Fruit fly (Drosophila melanogaster) S2 (cell line): ENCODE results near the gene Uch-L5.

Source experiments
- CG8478 ChIP-seq: fragments of >200 bp; optimal IDR thresholded peaks from 2 replicates; lab custom pipeline; 2018
- CTCF ChIP-seq, 2 experiments: fragments of >200 bp; optimal IDR thresholded peaks; 2 replicates each; lab custom pipeline; 2018

DNA sequence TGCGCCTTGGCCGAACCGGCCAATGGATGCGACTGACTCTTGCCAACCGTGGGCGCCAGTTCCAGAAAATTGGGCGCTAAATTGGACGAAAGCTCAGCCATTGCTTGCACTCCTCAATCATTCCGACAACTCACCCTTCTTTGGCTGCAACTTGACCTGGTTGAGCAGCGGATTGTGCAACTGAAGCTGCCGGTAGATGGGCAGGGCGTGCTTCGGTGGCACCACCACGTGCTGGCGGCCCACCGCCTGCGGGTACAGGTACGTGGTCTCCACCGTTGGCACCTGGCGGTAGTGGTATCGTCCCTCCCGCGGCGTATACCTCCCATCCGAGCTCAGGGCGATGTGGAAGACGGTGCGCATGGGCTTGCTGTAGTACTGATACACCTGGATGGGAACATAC, 13.7 kb upstream of the Uch-L5 start:
- TF ChIP-seq CG8478 (lab: Kevin White, UChicago) (no peak), CTCF (optimal IDR thresholded peaks at IDR 0.05; lab: Kevin White, UChicago) (no peak)
